Fruit fly (Drosophila melanogaster) whole organism, adult: ENCODE measurements around the gene CG32532.
A peak's percentile ranks its signal among the peaks of the same experiment; 100 is the strongest.

ENCODE experiments used
- CG11617 ChIP-seq: fragments of 200-800 bp; sonication (Bioruptor generic); optimal IDR thresholded peaks from 2 replicates; lab custom pipeline; 2017; ENCODE audit warnings: mild to moderate bottlenecking, missing biosample characterization, missing genetic modification reagents, missing genetic modification characterization
- CG12768 ChIP-seq: fragments of 200-800 bp; sonication (Bioruptor generic); optimal IDR thresholded peaks from 2 replicates; lab custom pipeline; 2017; ENCODE audit warnings: missing biosample characterization, missing genetic modification characterization, mild to moderate bottlenecking, moderate library complexity, missing genetic modification reagents
- CG14711 ChIP-seq: fragments of 200-800 bp; sonication (Bioruptor generic); optimal IDR thresholded peaks from 2 replicates; lab custom pipeline; 2018; ENCODE audit warnings: missing biosample characterization, mild to moderate bottlenecking, missing genetic modification characterization, moderate library complexity
- CG1620 ChIP-seq: fragments of 200-800 bp; sonication (Bioruptor generic); optimal IDR thresholded peaks from 2 replicates; lab custom pipeline; 2016; ENCODE audit warnings: missing biosample characterization, missing genetic modification characterization
- CG33017 ChIP-seq: fragments of 200-800 bp; sonication (Bioruptor generic); optimal IDR thresholded peaks from 2 replicates; lab custom pipeline; 2018; ENCODE audit warnings: missing biosample characterization, mild to moderate bottlenecking, missing genetic modification characterization, moderate library complexity
- CG5204 ChIP-seq: fragments of 200-800 bp; sonication (Bioruptor generic); optimal IDR thresholded peaks from 2 replicates; lab custom pipeline; 2016; ENCODE audit warnings: missing biosample characterization, missing genetic modification characterization
- CG7045 ChIP-seq: fragments of 200-800 bp; sonication (Bioruptor generic); optimal IDR thresholded peaks from 2 replicates; lab custom pipeline; 2017; ENCODE audit warnings: missing biosample characterization, mild to moderate bottlenecking, missing genetic modification characterization
- CG7101 ChIP-seq: fragments of 200-800 bp; sonication (Bioruptor generic); optimal IDR thresholded peaks from 2 replicates; lab custom pipeline; 2018; ENCODE audit warnings: missing biosample characterization, mild to moderate bottlenecking, missing genetic modification characterization, moderate library complexity
- Clk ChIP-seq: fragments of 200-800 bp; sonication (Bioruptor generic); optimal IDR thresholded peaks from 2 replicates; lab custom pipeline; 2017; ENCODE audit warnings: missing biosample characterization, missing genetic modification characterization
- Crg-1 ChIP-seq: fragments of 200-800 bp; sonication (Bioruptor generic); optimal IDR thresholded peaks from 2 replicates; lab custom pipeline; 2016; ENCODE audit warnings: missing biosample characterization, missing genetic modification characterization
- Hr96 ChIP-seq: fragments of 200-800 bp; sonication (Bioruptor generic); optimal IDR thresholded peaks from 2 replicates; lab custom pipeline; 2016; ENCODE audit warnings: missing biosample characterization, missing genetic modification characterization
- Mnt ChIP-seq: fragments of 200-800 bp; sonication (Bioruptor generic); optimal IDR thresholded peaks from 2 replicates; lab custom pipeline; 2016; ENCODE audit warnings: missing biosample characterization, mild to moderate bottlenecking, missing genetic modification characterization
- bab1 ChIP-seq: fragments of 200-800 bp; sonication (Bioruptor generic); optimal IDR thresholded peaks from 3 replicates; lab custom pipeline; 2019; ENCODE audit warnings: missing biosample characterization, mild to moderate bottlenecking, missing genetic modification characterization, moderate library complexity
- cic ChIP-seq: fragments of 200-800 bp; sonication (Bioruptor generic); optimal IDR thresholded peaks from 2 replicates; lab custom pipeline; 2017; ENCODE audit warnings: missing biosample characterization, mild to moderate bottlenecking, missing genetic modification characterization, moderate library complexity
- cnc ChIP-seq, 2 experiments: fragments of >200 bp; optimal IDR thresholded peaks; 2 replicates each; lab custom pipeline; 2017
- kay ChIP-seq: fragments of 200-800 bp; sonication (Bioruptor generic); peaks from one replicate; lab custom pipeline; 2016; ENCODE audit warnings: missing biosample characterization, missing genetic modification characterization, borderline replicate concordance
- ovo ChIP-seq: fragments of 200-800 bp; sonication (Bioruptor generic); optimal IDR thresholded peaks from 2 replicates; lab custom pipeline; 2016; ENCODE audit warnings: missing biosample characterization, missing genetic modification characterization
- pad ChIP-seq: fragments of 200-800 bp; sonication (Bioruptor generic); optimal IDR thresholded peaks from 3 replicates; lab custom pipeline; 2017; ENCODE audit warnings: missing biosample characterization, missing genetic modification characterization, mild to moderate bottlenecking, moderate library complexity, missing genetic modification reagents
- tj ChIP-seq: fragments of 200-800 bp; sonication (Bioruptor generic); optimal IDR thresholded peaks from 3 replicates; lab custom pipeline; 2017; ENCODE audit warnings: missing biosample characterization, mild to moderate bottlenecking, missing genetic modification characterization, moderate library complexity
- toe ChIP-seq: fragments of 200-800 bp; sonication (Bioruptor generic); optimal IDR thresholded peaks from 2 replicates; lab custom pipeline; 2016; ENCODE audit warnings: missing biosample characterization, missing genetic modification characterization

CG32532 gene

DNA sequence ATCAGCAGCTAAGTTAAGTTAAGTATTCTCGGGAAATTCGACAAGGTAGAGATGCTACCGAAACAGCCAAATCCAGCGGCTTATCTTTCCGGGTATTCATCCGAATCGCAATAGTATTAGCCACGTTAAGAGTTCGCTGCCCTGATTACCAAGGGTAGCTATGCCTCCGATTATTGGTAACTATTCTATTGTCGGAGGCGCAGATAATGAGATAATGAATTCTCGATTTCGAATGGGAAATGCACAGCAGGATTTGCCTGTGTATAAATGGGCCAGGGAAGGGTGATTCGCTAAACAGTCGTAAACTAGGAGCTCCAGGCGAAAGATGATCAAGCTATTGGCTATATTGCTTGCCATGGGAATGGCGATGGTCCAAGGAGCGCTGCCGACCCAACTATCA, 36.0 kb upstream of the CG32532 start, which contains the start of gene CG14204:
TSS of gene CG14204 (plus strand) at position 301 of the 400 bp plus-strand sequence.
- TF ChIP-seq Mnt, result no peak
- no peak for TF ChIP-seq tj (GFP tag; lab: Kevin White, UChicago)
- no peak for TF ChIP-seq CG11617 (GFP tag; lab: Kevin White, UChicago)
- no peak for TF ChIP-seq CG1620 (GFP tag; lab: Kevin White, UChicago)
- no peak for TF ChIP-seq Clk (GFP tag; lab: Kevin White, UChicago)
- no peak for TF ChIP-seq CG7045 (GFP tag; lab: Kevin White, UChicago)
- TF ChIP-seq Hr96 (GFP tag; lab: Kevin White, UChicago), result no peak
- TF ChIP-seq ovo (GFP tag; lab: Kevin White, UChicago), result no peak
- TF ChIP-seq Crg-1 (GFP tag; lab: Kevin White, UChicago), result no peak
- no peak for TF ChIP-seq kay (GFP tag; lab: Kevin White, UChicago)
- TF ChIP-seq CG33017 (tag; lab: Kevin White, UChicago), result no peak
- no peak for TF ChIP-seq CG14711 (tag; lab: Kevin White, UChicago)
- no peak for TF ChIP-seq toe
- no peak for TF ChIP-seq CG5204 (GFP tag; lab: Kevin White, UChicago)
- TF ChIP-seq CG7101 (tag; lab: Kevin White, UChicago), result no peak
- no peak for TF ChIP-seq CG12768
- TF ChIP-seq cic, result no peak
- no peak for TF ChIP-seq pad (GFP tag; lab: Kevin White, UChicago)
- no peak for TF ChIP-seq bab1

DNA sequence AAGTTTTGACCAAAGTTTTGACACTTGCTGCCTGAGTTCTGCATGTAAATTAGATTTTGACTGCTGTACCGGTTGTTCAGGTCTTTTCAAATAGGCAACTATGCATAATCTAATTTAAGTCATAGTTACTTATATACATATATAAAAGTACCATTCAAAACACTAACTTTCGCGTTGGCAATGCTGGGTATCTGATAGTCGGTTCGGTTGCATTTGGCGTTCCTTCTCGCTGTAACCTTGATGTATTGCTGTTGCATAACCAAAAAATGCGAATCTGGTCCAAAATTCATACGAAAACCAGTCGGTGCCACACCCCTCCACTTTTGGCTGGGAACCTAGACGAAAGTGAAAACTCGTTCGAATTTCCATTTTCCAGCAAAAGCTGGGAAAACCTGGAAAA, 35.5 kb upstream of the CG32532 start:
- TF ChIP-seq Crg-1 (GFP tag; lab: Kevin White, UChicago), result no peak
- TF ChIP-seq cic, result no peak
- TF ChIP-seq cnc (optimal IDR thresholded peaks at IDR 0.05; lab: Kevin White, UChicago), result no peak
- no peak for TF ChIP-seq CG5204 (GFP tag; lab: Kevin White, UChicago)
- no peak for TF ChIP-seq CG7045 (GFP tag; lab: Kevin White, UChicago)

dm6 chrX:19581881-19582280, 34.6 kb upstream of the CG32532 start, which contains the start of gene CG14218:
Gene CG14218 (minus strand): TSS chrX:19581981.
- TF ChIP-seq CG1620 (GFP tag; lab: Kevin White, UChicago), result no peak
- TF ChIP-seq Mnt, result no peak
- TF ChIP-seq ovo (GFP tag; lab: Kevin White, UChicago), result no peak
- no peak for TF ChIP-seq pad (GFP tag; lab: Kevin White, UChicago)
- no peak for TF ChIP-seq tj (GFP tag; lab: Kevin White, UChicago)

- TF ChIP-seq cic, result no peak
- TF ChIP-seq toe, result no peak
- no peak for TF ChIP-seq CG33017 (tag; lab: Kevin White, UChicago)
- TF ChIP-seq CG12768, result no peak
- no peak for TF ChIP-seq Clk (GFP tag; lab: Kevin White, UChicago)
- no peak for TF ChIP-seq CG7101 (tag; lab: Kevin White, UChicago)
- no peak for TF ChIP-seq Mnt
- TF ChIP-seq tj (GFP tag; lab: Kevin White, UChicago), result no peak
- no peak for TF ChIP-seq bab1
- TF ChIP-seq cnc (optimal IDR thresholded peaks at IDR 0.05; lab: Kevin White, UChicago), result no peak
- TF ChIP-seq CG1620 (GFP tag; lab: Kevin White, UChicago), result no peak
- TF ChIP-seq CG5204 (GFP tag; lab: Kevin White, UChicago), result no peak
- TF ChIP-seq CG14711 (tag; lab: Kevin White, UChicago), result no peak
Measured at dm6 chrX:19579648-19580301, 32.5 kb upstream of the CG32532 start, which contains the start of gene Tao. Gene Tao (minus strand): TSS chrX:19579800.

dm6 chrX:19578908-19579647, 31.8 kb upstream of the CG32532 start:
- TF ChIP-seq CG11617 (GFP tag; lab: Kevin White, UChicago) (peak; percentile 18), Hr96 (GFP tag; lab: Kevin White, UChicago) (peak; percentile 62), toe (no peak), CG7045 (GFP tag; lab: Kevin White, UChicago) (no peak), cnc (optimal IDR thresholded peaks at IDR 0.05; lab: Kevin White, UChicago) (no peak), tj (GFP tag; lab: Kevin White, UChicago) (peak; percentile 41), Mnt (peak; percentile 26), CG14711 (tag; lab: Kevin White, UChicago) (no peak), kay (GFP tag; lab: Kevin White, UChicago) (no peak), cic (no peak), CG7101 (tag; lab: Kevin White, UChicago) (peak; percentile 30), ovo (GFP tag; lab: Kevin White, UChicago) (no peak), Crg-1 (GFP tag; lab: Kevin White, UChicago) (no peak), CG12768 (no peak), pad (GFP tag; lab: Kevin White, UChicago) (peak; percentile 31), CG33017 (tag; lab: Kevin White, UChicago) (peak; percentile 2), bab1 (no peak), CG1620 (GFP tag; lab: Kevin White, UChicago) (no peak), CG5204 (GFP tag; lab: Kevin White, UChicago) (no peak)
